Fruit fly (Drosophila melanogaster) whole organism, embryonic: ENCODE data around the gene CG32373.
A peak's percentile ranks its signal among the peaks of the same experiment; 100 is the strongest.

Source experiments
- Antp ChIP-seq: fragments of 200-800 bp; sonication (Bioruptor generic); optimal IDR thresholded peaks from 3 replicates; lab custom pipeline; 2016; ENCODE audit warnings: missing biosample characterization, missing genetic modification characterization
- B-H1 ChIP-seq: fragments of 200-800 bp; sonication (Bioruptor generic); IDR thresholded peaks from 3 replicates; pipeline ENCODE4 v1.3.6; 2022; ENCODE audit warnings: missing biosample characterization, missing genetic modification characterization
- Bgb ChIP-seq: fragments of 200-800 bp; sonication (Bioruptor generic); IDR thresholded peaks from 2 replicates; pipeline ENCODE4 v1.3.6; 2022; ENCODE audit warnings: missing biosample characterization, missing genetic modification characterization; ENCODE audit not compliant: partially characterized antibody
- Blimp-1 ChIP-seq: fragments of 200-800 bp; sonication (Bioruptor generic); optimal IDR thresholded peaks from 3 replicates; lab custom pipeline; 2018; ENCODE audit warnings: missing biosample characterization, missing genetic modification characterization, mild to moderate bottlenecking, moderate library complexity, missing genetic modification reagents
- CG10462 ChIP-seq: fragments of 200-800 bp; sonication (Bioruptor generic); optimal IDR thresholded peaks from 2 replicates; lab custom pipeline; 2016; ENCODE audit warnings: missing biosample characterization, missing genetic modification characterization
- CG12104 ChIP-seq: fragments of 200-800 bp; sonication (Bioruptor generic); optimal IDR thresholded peaks from 3 replicates; lab custom pipeline; 2016; ENCODE audit warnings: missing biosample characterization, missing genetic modification characterization
- CG13775 ChIP-seq: fragments of 200-800 bp; sonication (Bioruptor generic); optimal IDR thresholded peaks from 3 replicates; lab custom pipeline; 2017; ENCODE audit warnings: missing biosample characterization, mild to moderate bottlenecking, missing genetic modification characterization
- CG14441 ChIP-seq: fragments of 200-800 bp; sonication (Bioruptor generic); IDR thresholded peaks from 2 replicates; pipeline ENCODE4 v1.3.6; 2022; ENCODE audit warnings: missing biosample characterization, missing genetic modification characterization
- CG1602 ChIP-seq: fragments of 200-800 bp; sonication (Bioruptor generic); optimal IDR thresholded peaks from 3 replicates; lab custom pipeline; 2016; ENCODE audit warnings: missing biosample characterization, missing genetic modification characterization
- CG16813 ChIP-seq: fragments of 200-800 bp; sonication (Bioruptor generic); IDR thresholded peaks from 3 replicates; pipeline ENCODE4 v1.3.6; 2022; ENCODE audit warnings: missing biosample characterization, missing genetic modification characterization; ENCODE audit not compliant: partially characterized antibody
- CG1832 ChIP-seq: fragments of 200-800 bp; sonication (Bioruptor generic); optimal IDR thresholded peaks from 2 replicates; lab custom pipeline; 2017; ENCODE audit warnings: missing biosample characterization, mild to moderate bottlenecking, missing genetic modification characterization, inconsistent platforms
- CG31441 ChIP-seq: fragments of 200-800 bp; sonication (Bioruptor generic); IDR thresholded peaks from 2 replicates; pipeline ENCODE4 v1.3.6; 2022; ENCODE audit warnings: missing biosample characterization, missing genetic modification characterization
- CG3281 ChIP-seq: fragments of 200-800 bp; sonication (Bioruptor generic); optimal IDR thresholded peaks from 3 replicates; lab custom pipeline; 2017; ENCODE audit warnings: missing biosample characterization, mild to moderate bottlenecking, missing genetic modification characterization
- CG42726 ChIP-seq: fragments of 200-800 bp; sonication (Bioruptor generic); IDR thresholded peaks from 2 replicates; pipeline ENCODE4 v1.3.6; 2022; ENCODE audit warnings: missing biosample characterization, missing genetic modification characterization; ENCODE audit not compliant: partially characterized antibody
- CG4424 ChIP-seq: fragments of 200-800 bp; sonication (Bioruptor generic); optimal IDR thresholded peaks from 3 replicates; lab custom pipeline; 2016; ENCODE audit warnings: missing biosample characterization, missing genetic modification characterization
- CG4820 ChIP-seq: fragments of 200-800 bp; sonication (Bioruptor generic); optimal IDR thresholded peaks from 3 replicates; lab custom pipeline; 2016; ENCODE audit warnings: missing biosample characterization, missing genetic modification characterization
- CG6654 ChIP-seq: fragments of 200-800 bp; sonication (Bioruptor generic); optimal IDR thresholded peaks from 2 replicates; lab custom pipeline; 2017; ENCODE audit warnings: missing biosample characterization, mild to moderate bottlenecking, missing genetic modification characterization
- CG6854 ChIP-seq: fragments of 200-800 bp; sonication (Bioruptor generic); optimal IDR thresholded peaks from 3 replicates; lab custom pipeline; 2017; ENCODE audit warnings: missing biosample characterization, mild to moderate bottlenecking, missing genetic modification characterization
- CG7372 ChIP-seq: fragments of 200-800 bp; sonication (Bioruptor generic); IDR thresholded peaks from 2 replicates; pipeline ENCODE4 v1.3.6; 2022; ENCODE audit warnings: missing biosample characterization, missing genetic modification characterization
- CG7556 ChIP-seq: fragments of 200-800 bp; sonication (Bioruptor generic); optimal IDR thresholded peaks from 2 replicates; lab custom pipeline; 2017; ENCODE audit warnings: missing biosample characterization, mild to moderate bottlenecking, missing genetic modification characterization
- CG7928 ChIP-seq: fragments of 200-800 bp; sonication (Bioruptor generic); optimal IDR thresholded peaks from 2 replicates; lab custom pipeline; 2017; ENCODE audit warnings: missing biosample characterization, mild to moderate bottlenecking, missing genetic modification characterization
- Dip2 ChIP-seq: fragments of 200-800 bp; sonication (Bioruptor generic); IDR thresholded peaks from 2 replicates; pipeline ENCODE4 v1.3.6; 2022; ENCODE audit warnings: missing biosample characterization, missing genetic modification characterization
- Doc2 ChIP-seq: fragments of 200-800 bp; sonication (Bioruptor generic); IDR thresholded peaks from 2 replicates; pipeline ENCODE4 v1.3.6; 2022; ENCODE audit warnings: missing biosample characterization, missing genetic modification characterization
- Ets97D ChIP-seq: fragments of 200-800 bp; sonication (Bioruptor generic); optimal IDR thresholded peaks from 3 replicates; lab custom pipeline; 2016; ENCODE audit warnings: missing biosample characterization, missing genetic modification characterization
- Gug ChIP-seq: fragments of 200-800 bp; sonication (Bioruptor generic); IDR thresholded peaks from 4 replicates; pipeline ENCODE4 v1.3.6; 2022; ENCODE audit warnings: missing biosample characterization, missing genetic modification characterization
- Hr51 ChIP-seq, 2 experiments: fragments of 200-800 bp; sonication (Bioruptor generic); optimal IDR thresholded peaks; 2 replicates in 1 of 2; 3 replicates in 1 of 2; lab custom pipeline; 2016 to 2018; ENCODE audit warnings: missing biosample characterization in 2 of 2, missing genetic modification characterization in 2 of 2, mild to moderate bottlenecking in 1 of 2, moderate library complexity in 1 of 2
- Oli ChIP-seq: fragments of 200-800 bp; sonication (Bioruptor generic); optimal IDR thresholded peaks from 2 replicates; lab custom pipeline; 2018; ENCODE audit warnings: missing biosample characterization, mild to moderate bottlenecking, missing genetic modification characterization, moderate library complexity
- Scr ChIP-seq: fragments of 200-800 bp; sonication (Bioruptor generic); IDR thresholded peaks from 2 replicates; pipeline ENCODE4 v1.3.6; 2022; ENCODE audit warnings: missing biosample characterization, missing genetic modification characterization; ENCODE audit not compliant: partially characterized antibody
- Side ChIP-seq: fragments of 200-800 bp; sonication (Bioruptor generic); optimal IDR thresholded peaks from 2 replicates; lab custom pipeline; 2016; ENCODE audit warnings: missing biosample characterization, missing genetic modification characterization
- Sin3A ChIP-seq: fragments of >200 bp; optimal IDR thresholded peaks from 2 replicates; lab custom pipeline; 2018
- Taf1 ChIP-seq: fragments of 200-800 bp; sonication (Bioruptor generic); IDR thresholded peaks from 2 replicates; pipeline ENCODE4 v1.3.6; 2022; ENCODE audit warnings: missing biosample characterization, missing genetic modification characterization
- Xbp1 ChIP-seq: fragments of 200-800 bp; sonication (Bioruptor generic); optimal IDR thresholded peaks from 3 replicates; lab custom pipeline; 2016; ENCODE audit warnings: missing biosample characterization, mild to moderate bottlenecking, missing genetic modification characterization
- Xrp1 ChIP-seq: fragments of 200-800 bp; sonication (Bioruptor generic); IDR thresholded peaks from 2 replicates; pipeline ENCODE4 v1.3.6; 2022; ENCODE audit warnings: missing biosample characterization, missing genetic modification characterization
- amos ChIP-seq: fragments of 200-800 bp; sonication (Bioruptor generic); IDR thresholded peaks from 2 replicates; pipeline ENCODE4 v1.3.6; 2022; ENCODE audit warnings: missing biosample characterization, missing genetic modification characterization; ENCODE audit not compliant: partially characterized antibody
- bbx ChIP-seq: fragments of 200-800 bp; sonication (Bioruptor generic); IDR thresholded peaks from 2 replicates; pipeline ENCODE4 v1.3.6; 2022; ENCODE audit warnings: missing biosample characterization, missing genetic modification characterization; ENCODE audit not compliant: partially characterized antibody
- eyg ChIP-seq: fragments of 200-800 bp; sonication (Bioruptor generic); optimal IDR thresholded peaks from 3 replicates; lab custom pipeline; 2016; ENCODE audit warnings: missing biosample characterization, missing genetic modification characterization
- fd102C ChIP-seq: fragments of 200-800 bp; sonication (Bioruptor generic); optimal IDR thresholded peaks from 2 replicates; lab custom pipeline; 2018; ENCODE audit warnings: missing biosample characterization, mild to moderate bottlenecking, missing genetic modification characterization, moderate library complexity
- gfzf ChIP-seq: fragments of 200-800 bp; sonication (Bioruptor generic); optimal IDR thresholded peaks from 2 replicates; lab custom pipeline; 2016; ENCODE audit warnings: missing biosample characterization, mild to moderate bottlenecking, missing genetic modification characterization, moderate library complexity
- gsb ChIP-seq: fragments of 200-800 bp; sonication (Bioruptor generic); IDR thresholded peaks from 2 replicates; pipeline ENCODE4 v1.3.6; 2022; ENCODE audit warnings: missing biosample characterization, missing genetic modification characterization
- gt ChIP-seq: fragments of 200-800 bp; sonication (Bioruptor generic); IDR thresholded peaks from 2 replicates; pipeline ENCODE4 v1.3.6; 2022; ENCODE audit warnings: missing biosample characterization, missing genetic modification characterization
- hb ChIP-seq: fragments of 200-800 bp; sonication (Bioruptor generic); IDR thresholded peaks from 3 replicates; pipeline ENCODE4 v1.3.6; 2022; ENCODE audit warnings: missing biosample characterization, missing genetic modification characterization; ENCODE audit not compliant: partially characterized antibody
- ind ChIP-seq: fragments of 200-800 bp; sonication (Bioruptor generic); optimal IDR thresholded peaks from 3 replicates; lab custom pipeline; 2016; ENCODE audit warnings: missing biosample characterization, missing genetic modification characterization
- lab ChIP-seq: fragments of 200-800 bp; sonication (Bioruptor generic); optimal IDR thresholded peaks from 3 replicates; lab custom pipeline; 2017; ENCODE audit warnings: missing biosample characterization, missing genetic modification characterization, mild to moderate bottlenecking, moderate library complexity, missing genetic modification reagents
- psq ChIP-seq: fragments of 200-800 bp; sonication (Bioruptor generic); optimal IDR thresholded peaks from 2 replicates; lab custom pipeline; 2017; ENCODE audit warnings: missing biosample characterization, missing genetic modification characterization
- rib ChIP-seq: fragments of 200-800 bp; sonication (Bioruptor generic); IDR thresholded peaks from 2 replicates; pipeline ENCODE4 v1.3.6; 2022; ENCODE audit warnings: missing biosample characterization, missing genetic modification characterization
- ro ChIP-seq: fragments of 200-800 bp; sonication (Bioruptor generic); IDR thresholded peaks from 2 replicates; pipeline ENCODE4 v1.3.6; 2022; ENCODE audit warnings: missing biosample characterization, missing genetic modification characterization
- sna ChIP-seq: fragments of 200-800 bp; sonication (Bioruptor generic); IDR thresholded peaks from 2 replicates; pipeline ENCODE4 v1.3.6; 2022; ENCODE audit warnings: missing biosample characterization, missing genetic modification characterization; ENCODE audit not compliant: partially characterized antibody
- so ChIP-seq: fragments of 200-800 bp; sonication (Bioruptor generic); IDR thresholded peaks from 3 replicates; pipeline ENCODE4 v1.3.6; 2022; ENCODE audit warnings: missing biosample characterization, missing genetic modification characterization
- trem ChIP-seq: fragments of 200-800 bp; optimal IDR thresholded peaks from 3 replicates; lab custom pipeline; 2019; ENCODE audit warnings: missing biosample characterization, mild to moderate bottlenecking, missing genetic modification characterization, moderate library complexity
- trh ChIP-seq: fragments of 200-800 bp; sonication (Bioruptor generic); optimal IDR thresholded peaks from 2 replicates; lab custom pipeline; 2016; ENCODE audit warnings: missing biosample characterization, missing genetic modification characterization
- tup ChIP-seq: fragments of 200-800 bp; sonication (Bioruptor generic); optimal IDR thresholded peaks from 2 replicates; lab custom pipeline; 2016; ENCODE audit warnings: missing biosample characterization, mild to moderate bottlenecking, missing genetic modification characterization, moderate library complexity
- zf30C ChIP-seq: fragments of 200-800 bp; sonication (Bioruptor generic); optimal IDR thresholded peaks from 3 replicates; lab custom pipeline; 2018; ENCODE audit warnings: missing biosample characterization, mild to moderate bottlenecking, missing genetic modification characterization

CG32373 gene

dm6 chr3L:7726285-7726684, 75.9 kb downstream of the CG32373 start, which contains the start of gene CG7457 (continued):
- no peak for TF ChIP-seq Doc2 (GFP tag; lab: Robert Waterston, UW)
- peak; percentile 90 for TF ChIP-seq hb (GFP tag; lab: Robert Waterston, UW)
- TF ChIP-seq Hr51 (GFP tag; optimal IDR thresholded peaks at IDR 0.05; lab: Kevin White, UChicago), result no peak
- no peak for TF ChIP-seq tup
- no peak for TF ChIP-seq lab (GFP tag; lab: Kevin White, UChicago)
- peak; percentile 30 for TF ChIP-seq trem (tag; lab: Kevin White, UChicago)
- no peak for TF ChIP-seq gt (GFP tag; lab: Robert Waterston, UW)
- TF ChIP-seq trh, result no peak
- TF ChIP-seq CG10462 (GFP tag; lab: Kevin White, UChicago), result no peak
- no peak for TF ChIP-seq CG31441 (GFP tag; lab: Robert Waterston, UW)
- no peak for TF ChIP-seq CG13775 (GFP tag; lab: Kevin White, UChicago)
- TF ChIP-seq eyg, result no peak
- no peak for TF ChIP-seq Taf1 (GFP tag; lab: Robert Waterston, UW)
- no peak for TF ChIP-seq psq (GFP tag; lab: Kevin White, UChicago)
- TF ChIP-seq Ets97D (GFP tag; lab: Kevin White, UChicago), result peak; percentile 47
- TF ChIP-seq Scr, result peak; percentile 95
- peak; percentile 95 for TF ChIP-seq bbx
- TF ChIP-seq CG16813 (GFP tag; lab: Robert Waterston, UW), result peak; percentile 95
- no peak for TF ChIP-seq rib (GFP tag; lab: Robert Waterston, UW)
- no peak for TF ChIP-seq Side (GFP tag; lab: Kevin White, UChicago)
- peak; percentile 97 for TF ChIP-seq Bgb (GFP tag; lab: Robert Waterston, UW)
- peak; percentile 93 for TF ChIP-seq sna
- TF ChIP-seq CG12104, result no peak
- TF ChIP-seq CG4820, result no peak
- no peak for TF ChIP-seq Xrp1
- no peak for TF ChIP-seq Antp
- no peak for TF ChIP-seq CG4424 (GFP tag; lab: Kevin White, UChicago)
- TF ChIP-seq CG7556 (GFP tag; lab: Kevin White, UChicago), result no peak
- no peak for TF ChIP-seq CG6854 (GFP tag; lab: Kevin White, UChicago)
- TF ChIP-seq fd102C (GFP tag; lab: Kevin White, UChicago), result no peak
- no peak for TF ChIP-seq CG3281
- no peak for TF ChIP-seq ro
- TF ChIP-seq so (GFP tag; lab: Robert Waterston, UW), result no peak
- no peak for TF ChIP-seq zf30C (GFP tag; lab: Kevin White, UChicago)
- TF ChIP-seq Blimp-1 (GFP tag; lab: Kevin White, UChicago), result no peak
- TF ChIP-seq B-H1 (GFP tag; lab: Robert Waterston, UW), result no peak
- TF ChIP-seq ind, result no peak
- no peak for TF ChIP-seq Dip2
- TF ChIP-seq gfzf (GFP tag; lab: Kevin White, UChicago), result peak; percentile 50
- no peak for TF ChIP-seq Sin3A (lab: Kevin White, UChicago)
- no peak for TF ChIP-seq Xbp1
- TF ChIP-seq amos (GFP tag; lab: Robert Waterston, UW), result peak; percentile 96
- no peak for TF ChIP-seq CG7372
- no peak for TF ChIP-seq CG1602 (GFP tag; lab: Kevin White, UChicago)
- no peak for TF ChIP-seq CG14441 (GFP tag; lab: Robert Waterston, UW)
- no peak for TF ChIP-seq CG1832 (GFP tag; lab: Kevin White, UChicago)
- peak; percentile 82; the same call in 1 of the 2 replicates for TF ChIP-seq CG42726
- no peak for TF ChIP-seq Oli (tag; lab: Kevin White, UChicago)
- TF ChIP-seq CG7928 (GFP tag; lab: Kevin White, UChicago), result no peak
- TF ChIP-seq gsb (GFP tag; lab: Robert Waterston, UW), result no peak
- no peak for TF ChIP-seq Gug (GFP tag; lab: Robert Waterston, UW)
- no peak for TF ChIP-seq CG6654 (GFP tag; lab: Kevin White, UChicago)
